Fruit fly (Drosophila melanogaster) whole organism, prepupa: ENCODE measurements around the gene Best4.
A peak's percentile ranks its signal among the peaks of the same experiment; 100 is the strongest.

ENCODE experiments used
- CG10631 ChIP-seq: fragments of 200-800 bp; sonication (Bioruptor generic); optimal IDR thresholded peaks from 2 replicates; lab custom pipeline; 2016; ENCODE audit warnings: missing biosample characterization, missing genetic modification characterization
- CG11762 ChIP-seq: fragments of 200-800 bp; sonication (Bioruptor generic); optimal IDR thresholded peaks from 3 replicates; lab custom pipeline; 2016; ENCODE audit warnings: missing biosample characterization, missing genetic modification characterization; ENCODE audit not compliant: insufficient read depth
- CG11902 ChIP-seq: fragments of 200-800 bp; sonication (Bioruptor generic); optimal IDR thresholded peaks from 3 replicates; lab custom pipeline; 2016; ENCODE audit warnings: missing biosample characterization, missing genetic modification characterization
- CG1621 ChIP-seq: fragments of 200-800 bp; sonication (Bioruptor generic); optimal IDR thresholded peaks from 3 replicates; lab custom pipeline; 2018; ENCODE audit warnings: missing biosample characterization, mild to moderate bottlenecking, missing genetic modification characterization
- CG31627 ChIP-seq: fragments of 200-800 bp; sonication (Bioruptor generic); optimal IDR thresholded peaks from 3 replicates; lab custom pipeline; 2016; ENCODE audit warnings: missing biosample characterization, missing genetic modification characterization
- CG4318 ChIP-seq: fragments of 200-800 bp; sonication (Bioruptor generic); optimal IDR thresholded peaks from 3 replicates; lab custom pipeline; 2017; ENCODE audit warnings: missing biosample characterization, mild to moderate bottlenecking, missing genetic modification characterization
- CG9139 ChIP-seq: fragments of 200-800 bp; sonication (Bioruptor generic); optimal IDR thresholded peaks from 3 replicates; lab custom pipeline; 2017; ENCODE audit warnings: missing biosample characterization, mild to moderate bottlenecking, missing genetic modification characterization
- Ets21C ChIP-seq: fragments of 200-800 bp; sonication (Bioruptor generic); optimal IDR thresholded peaks from 3 replicates; lab custom pipeline; 2016; ENCODE audit warnings: missing biosample characterization, missing genetic modification characterization
- Ets96B ChIP-seq: fragments of 200-800 bp; optimal IDR thresholded peaks from 2 replicates; lab custom pipeline; 2019; ENCODE audit warnings: missing biosample characterization, mild to moderate bottlenecking, missing genetic modification characterization, moderate library complexity
- Lpt ChIP-seq: fragments of 200-800 bp; sonication (Bioruptor generic); optimal IDR thresholded peaks from 3 replicates; lab custom pipeline; 2016; ENCODE audit warnings: missing biosample characterization, missing genetic modification characterization
- OdsH ChIP-seq: fragments of 200-800 bp; sonication (Bioruptor generic); optimal IDR thresholded peaks from 3 replicates; lab custom pipeline; 2016; ENCODE audit warnings: missing biosample characterization, missing genetic modification characterization
- achi ChIP-seq: fragments of 200-800 bp; sonication (Bioruptor generic); optimal IDR thresholded peaks from 3 replicates; lab custom pipeline; 2016; ENCODE audit warnings: missing biosample characterization, missing genetic modification characterization
- cyc ChIP-seq: fragments of 200-800 bp; sonication (Bioruptor generic); optimal IDR thresholded peaks from 3 replicates; lab custom pipeline; 2016; ENCODE audit warnings: missing biosample characterization, missing genetic modification characterization
- fd85E ChIP-seq: fragments of 200-800 bp; sonication (Bioruptor generic); optimal IDR thresholded peaks from 3 replicates; lab custom pipeline; 2016; ENCODE audit warnings: missing biosample characterization, missing genetic modification characterization
- fkh ChIP-seq: fragments of 200-800 bp; sonication (Bioruptor generic); optimal IDR thresholded peaks from 3 replicates; lab custom pipeline; 2017; ENCODE audit warnings: missing biosample characterization, mild to moderate bottlenecking, missing genetic modification characterization, moderate library complexity
- pdm3 ChIP-seq: fragments of 200-800 bp; sonication (Bioruptor generic); optimal IDR thresholded peaks from 3 replicates; lab custom pipeline; 2016; ENCODE audit warnings: missing biosample characterization, missing genetic modification characterization

The Best4 gene

DNA sequence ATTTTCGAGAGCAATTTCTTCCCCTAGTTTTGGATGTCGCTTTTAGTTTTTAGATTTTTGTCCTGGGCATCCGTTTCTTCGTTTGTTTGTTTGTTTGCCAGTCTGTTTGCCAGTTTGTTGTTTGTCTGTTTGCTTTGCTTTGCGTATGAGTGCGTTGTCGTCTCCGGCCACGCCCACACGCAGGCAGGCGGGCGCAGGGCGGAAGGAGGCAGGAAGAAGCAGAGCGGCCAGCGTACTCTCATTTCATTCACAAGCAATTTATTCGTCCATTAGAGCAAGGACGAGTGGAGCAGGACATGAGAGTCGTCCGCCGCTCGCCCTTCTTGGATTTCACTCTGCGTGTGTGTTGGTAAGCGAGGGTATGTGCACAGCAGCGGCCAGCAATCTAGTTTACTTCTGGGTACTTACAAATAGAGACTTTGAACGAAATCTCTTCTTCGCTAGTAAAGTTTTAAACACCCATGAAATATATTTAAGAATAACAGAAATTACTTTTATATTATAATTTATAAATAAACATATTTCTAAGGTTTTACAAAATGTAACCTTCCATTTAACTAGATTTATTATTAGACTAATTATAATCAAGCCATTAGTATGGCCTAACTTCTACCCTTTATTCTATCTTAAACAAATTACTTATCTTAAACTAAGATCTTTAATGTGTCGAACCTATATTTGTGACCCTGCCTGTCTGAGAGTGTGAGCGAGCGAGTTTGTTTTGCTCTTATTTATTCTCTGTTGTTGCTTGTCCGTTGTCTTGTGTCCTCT, 49.1 kb downstream of the Best4 start (continued):
- peak; percentile 1 for TF ChIP-seq CG10631 (GFP tag; lab: Kevin White, UChicago)
- no peak for TF ChIP-seq CG9139 (GFP tag; lab: Kevin White, UChicago)
- no peak for TF ChIP-seq CG31627 (GFP tag; lab: Kevin White, UChicago)
- no peak for TF ChIP-seq pdm3 (GFP tag; lab: Kevin White, UChicago)
- TF ChIP-seq CG11762 (GFP tag; lab: Kevin White, UChicago), result no peak
- TF ChIP-seq Ets21C (GFP tag; lab: Kevin White, UChicago), result no peak
- TF ChIP-seq fd85E, result no peak
- no peak for TF ChIP-seq CG11902 (GFP tag; lab: Kevin White, UChicago)
- TF ChIP-seq fkh, result peak; percentile 12
- TF ChIP-seq Lpt (GFP tag; lab: Kevin White, UChicago), result no peak
- TF ChIP-seq, all 60 proteins: peak for 8

dm6 chr3L:15348759-15349158, 50.0 kb downstream of the Best4 start:
- TF ChIP-seq OdsH, result no peak
- TF ChIP-seq achi, result no peak
- TF ChIP-seq cyc (GFP tag; lab: Kevin White, UChicago), result no peak
- no peak for TF ChIP-seq CG4318 (GFP tag; lab: Kevin White, UChicago)
- no peak for TF ChIP-seq Ets96B (tag; lab: Kevin White, UChicago)
- no peak for TF ChIP-seq CG1621 (tag; lab: Kevin White, UChicago)
- TF ChIP-seq, all 60 proteins: peak for 0
